Worm (Caenorhabditis elegans): ENCODE data around the gene T13F2.4.

DNA sequence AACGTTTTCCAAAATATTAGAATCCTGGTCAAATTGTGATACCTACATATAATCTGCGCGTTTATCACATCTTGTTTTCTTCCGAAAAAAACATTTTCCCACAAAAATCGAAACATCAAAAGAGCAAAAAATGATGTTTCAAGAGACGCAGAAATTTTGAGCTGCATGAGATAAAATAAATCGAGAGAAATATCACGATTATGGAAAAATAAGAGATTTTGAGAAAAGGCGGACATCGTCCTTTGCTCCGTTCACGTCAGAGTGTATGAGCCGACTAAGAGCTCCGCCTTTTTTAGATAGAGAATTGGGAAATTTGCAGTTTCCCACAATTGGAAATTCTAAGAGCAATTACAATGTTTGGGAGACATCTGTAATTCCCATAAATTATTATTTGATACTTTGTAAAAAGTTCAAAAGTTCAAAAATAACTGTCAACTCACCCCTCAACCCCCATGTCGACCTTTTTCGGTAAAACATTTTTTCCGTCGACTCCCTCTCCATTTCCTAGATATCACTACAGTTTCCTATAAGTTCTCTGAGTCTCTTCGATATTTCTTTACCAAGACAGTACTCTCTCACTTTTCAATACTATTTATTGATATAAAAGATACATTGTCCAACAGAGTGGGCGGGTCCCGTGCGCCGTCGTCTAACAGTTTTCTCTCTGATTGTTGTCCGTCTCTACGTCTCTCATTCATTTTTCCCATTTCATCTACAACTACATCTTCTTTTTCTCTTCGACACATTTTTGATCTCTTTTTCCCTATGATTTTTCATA is 32.8 kb upstream of the T13F2.4 start:
- TF ChIP-seq T23F11.4 (GFP tag; optimal IDR thresholded peaks at IDR 0.05) (no peak), fkh-10 (GFP tag; optimal IDR thresholded peaks at IDR 0.05) (no peak), nhr-11 (tag; optimal IDR thresholded peaks at IDR 0.05) (no peak), ama-1 (optimal IDR thresholded peaks at IDR 0.05) (no peak), pqm-1 (tag; optimal IDR thresholded peaks at IDR 0.05) (no peak), pha-4 (tag; optimal IDR thresholded peaks at IDR 0.05) (no peak), sox-4 (tag; optimal IDR thresholded peaks at IDR 0.05) (no peak), ttx-3 (tag; optimal IDR thresholded peaks at IDR 0.05) (no peak), npax-4 (tag; optimal IDR thresholded peaks at IDR 0.05) (no peak)
